Worm (Caenorhabditis elegans) whole organism, L4 larva: ENCODE results near the gene mmad-1.

Experiments used
- D1046.2 ChIP-seq: fragments of 200-800 bp; sonication (Bioruptor generic); IDR thresholded peaks from 2 replicates; pipeline ENCODE4 v1.3.6; 2022; ENCODE audit warnings: missing genetic modification characterization, missing compliant biosample characterization
- R02D3.7 ChIP-seq: fragments of 150-350 bp; sonication (generic microtip); optimal IDR thresholded peaks from 3 replicates; lab custom pipeline; 2014; ENCODE audit warnings: missing biosample characterization, missing genetic modification characterization
- T20F7.1 ChIP-seq: fragments of 200-800 bp; sonication (Bioruptor generic); optimal IDR thresholded peaks from 2 replicates; lab custom pipeline; 2018; ENCODE audit warnings: mild to moderate bottlenecking, missing genetic modification characterization, missing compliant biosample characterization
- Y105C5A.15 ChIP-seq: fragments of 200-800 bp; sonication (Bioruptor generic); IDR thresholded peaks from 2 replicates; pipeline ENCODE4 v1.3.6; 2022; ENCODE audit warnings: missing genetic modification characterization, missing compliant biosample characterization
- Y5F2A.4 ChIP-seq: fragments of 200-800 bp; sonication (Bioruptor generic); optimal IDR thresholded peaks from 2 replicates; lab custom pipeline; 2018; ENCODE audit warnings: mild to moderate bottlenecking, missing genetic modification characterization, missing compliant biosample characterization
- Y75B8A.6 ChIP-seq: fragments of 200-800 bp; sonication (Bioruptor generic); IDR thresholded peaks from 2 replicates; pipeline ENCODE4 v1.3.6; 2022; ENCODE audit warnings: missing genetic modification reagents, missing genetic modification characterization, missing compliant biosample characterization
- aha-1 ChIP-seq: fragments of 150-350 bp; peaks from one replicate; lab custom pipeline; 2014; ENCODE audit warnings: missing biosample characterization, missing genetic modification characterization
- aly-2 ChIP-seq: sonication (generic microtip); optimal IDR thresholded peaks from 2 replicates; lab custom pipeline; 2018; ENCODE audit warnings: missing biosample characterization, missing genetic modification characterization
- ama-1 ChIP-seq: fragments of 150-350 bp; optimal IDR thresholded peaks from 2 replicates; lab custom pipeline; 2014; ENCODE audit warnings: inconsistent platforms, mixed read lengths
- ceh-20 ChIP-seq: fragments of 200-800 bp; sonication (Bioruptor generic); IDR thresholded peaks from 2 replicates; pipeline ENCODE4 v1.3.6; 2022; ENCODE audit warnings: missing genetic modification reagents, missing genetic modification characterization, missing compliant biosample characterization
- ceh-62 ChIP-seq: sonication (generic microtip); optimal IDR thresholded peaks from 2 replicates; lab custom pipeline; 2017; ENCODE audit warnings: missing biosample characterization, missing genetic modification characterization
- cey-2 ChIP-seq: sonication (generic microtip); optimal IDR thresholded peaks from 3 replicates; lab custom pipeline; 2017; ENCODE audit warnings: missing genetic modification characterization, mild to moderate bottlenecking, missing compliant biosample characterization, antibody characterized with exemption, borderline replicate concordance; ENCODE audit not compliant: insufficient read depth
- ctbp-1 ChIP-seq: fragments of 200-800 bp; sonication (Bioruptor generic); IDR thresholded peaks from 2 replicates; pipeline ENCODE4 v1.3.6; 2022; ENCODE audit warnings: missing genetic modification reagents, missing genetic modification characterization, missing compliant biosample characterization
- daf-19 ChIP-seq: fragments of 200-800 bp; sonication (Bioruptor generic); conservative IDR thresholded peaks from 2 replicates; pipeline ENCODE4 v1.3.6; 2022; ENCODE audit warnings: missing genetic modification characterization, missing compliant biosample characterization
- dmd-9 ChIP-seq: fragments of 200-800 bp; sonication (Bioruptor generic); IDR thresholded peaks from 2 replicates; pipeline ENCODE4 v1.3.6; 2022; ENCODE audit warnings: missing genetic modification reagents, missing genetic modification characterization, missing compliant biosample characterization
- dpl-1 ChIP-seq: fragments of 150-350 bp; optimal IDR thresholded peaks from 2 replicates; lab custom pipeline; 2014; ENCODE audit warnings: missing biosample characterization, missing genetic modification reagents, missing genetic modification characterization
- duxl-1 ChIP-seq: sonication (generic microtip); optimal IDR thresholded peaks from 2 replicates; lab custom pipeline; 2016; ENCODE audit warnings: mild to moderate bottlenecking, missing genetic modification characterization, moderate library complexity, missing compliant biosample characterization; ENCODE audit not compliant: poor library complexity
- egl-43 ChIP-seq: fragments of 200-800 bp; sonication (Bioruptor generic); IDR thresholded peaks from 2 replicates; pipeline ENCODE4 v1.3.6; 2022; ENCODE audit warnings: missing genetic modification reagents, missing genetic modification characterization, missing compliant biosample characterization
- fkh-10 ChIP-seq: fragments of 150-350 bp; optimal IDR thresholded peaks from 2 replicates; lab custom pipeline; 2014; ENCODE audit warnings: missing biosample characterization, missing genetic modification reagents, missing genetic modification characterization
- hlh-11 ChIP-seq: fragments of 200-800 bp; sonication (Bioruptor generic); optimal IDR thresholded peaks from 2 replicates; lab custom pipeline; 2018; ENCODE audit warnings: mild to moderate bottlenecking, missing genetic modification characterization, missing compliant biosample characterization
- hlh-30 ChIP-seq: sonication (generic microtip); optimal IDR thresholded peaks from 2 replicates; lab custom pipeline; 2017; ENCODE audit warnings: antibody characterized with exemption, mild to moderate bottlenecking, missing genetic modification characterization, missing compliant biosample characterization; ENCODE audit not compliant: insufficient read depth
- lin-1 ChIP-seq: fragments of 200-800 bp; sonication (Bioruptor generic); IDR thresholded peaks from 2 replicates; pipeline ENCODE4 v1.3.6; 2022; ENCODE audit warnings: missing genetic modification reagents, missing genetic modification characterization, missing compliant biosample characterization
- lsy-2 ChIP-seq, 2 experiments: fragments of 150-350 bp in 1 of 2; sonication (generic microtip) in 1 of 2; optimal IDR thresholded peaks; 2 replicates each; lab custom pipeline; 2014 to 2017; ENCODE audit warnings: missing biosample characterization in 2 of 2, missing genetic modification characterization in 2 of 2
- madf-9 ChIP-seq: fragments of 200-800 bp; sonication (Bioruptor generic); conservative IDR thresholded peaks from 2 replicates; pipeline ENCODE4 v1.3.6; 2022; ENCODE audit warnings: missing genetic modification reagents, missing genetic modification characterization, missing compliant biosample characterization
- mdl-1 ChIP-seq, 2 experiments: fragments of 150-350 bp in 1 of 2; sonication (generic microtip) in 1 of 2; optimal IDR thresholded peaks; 2 replicates each; lab custom pipeline; 2014 to 2017; ENCODE audit warnings: missing biosample characterization in 2 of 2, missing genetic modification characterization in 2 of 2
- mdt-29 ChIP-seq: fragments of 200-800 bp; sonication (Bioruptor generic); IDR thresholded peaks from 2 replicates; pipeline ENCODE4 v1.3.6; 2022; ENCODE audit warnings: missing genetic modification reagents, missing genetic modification characterization, missing compliant biosample characterization
- mep-1 ChIP-seq: fragments of 150-350 bp; sonication (generic microtip); optimal IDR thresholded peaks from 3 replicates; lab custom pipeline; 2014; ENCODE audit warnings: missing biosample characterization, missing genetic modification characterization
- mxl-2 ChIP-seq: fragments of 200-800 bp; sonication (Bioruptor generic); conservative IDR thresholded peaks from 2 replicates; pipeline ENCODE4 v1.3.6; 2022; ENCODE audit warnings: missing genetic modification reagents, missing genetic modification characterization, missing compliant biosample characterization
- nhr-237 ChIP-seq: sonication (generic microtip); optimal IDR thresholded peaks from 2 replicates; lab custom pipeline; 2017; ENCODE audit warnings: missing biosample characterization, missing genetic modification characterization
- nhr-28 ChIP-seq: fragments of 150-350 bp; optimal IDR thresholded peaks from 2 replicates; lab custom pipeline; 2014; ENCODE audit warnings: missing biosample characterization, missing genetic modification characterization
- php-3 ChIP-seq: fragments of 200-800 bp; sonication (Bioruptor generic); IDR thresholded peaks from 2 replicates; pipeline ENCODE4 v1.3.6; 2022; ENCODE audit warnings: missing genetic modification reagents, missing genetic modification characterization, missing compliant biosample characterization
- snpc-4 ChIP-seq: fragments of 150-350 bp; optimal IDR thresholded peaks from 2 replicates; lab custom pipeline; 2014; ENCODE audit warnings: missing biosample characterization, missing genetic modification characterization
- spr-3 ChIP-seq: fragments of 200-800 bp; sonication (Bioruptor generic); optimal IDR thresholded peaks from 2 replicates; lab custom pipeline; 2018; ENCODE audit warnings: mild to moderate bottlenecking, missing genetic modification characterization, missing compliant biosample characterization
- tra-1 ChIP-seq: fragments of 200-800 bp; sonication (Bioruptor generic); IDR thresholded peaks from 2 replicates; pipeline ENCODE4 v1.3.6; 2022; ENCODE audit warnings: missing genetic modification reagents, missing genetic modification characterization, missing compliant biosample characterization
- unc-130 ChIP-seq: sonication (generic microtip); optimal IDR thresholded peaks from 2 replicates; lab custom pipeline; 2016; ENCODE audit warnings: missing genetic modification reagents, missing genetic modification characterization, missing compliant biosample characterization
- unc-39 ChIP-seq: sonication (generic microtip); optimal IDR thresholded peaks from 2 replicates; lab custom pipeline; 2017; ENCODE audit warnings: missing biosample characterization, missing genetic modification characterization
- unc-62 ChIP-seq, 3 experiments: fragments of 150-350 bp in 1 of 3; sonication (generic microtip); optimal IDR thresholded peaks in 2 of 3; peaks in 1 of 3; 1 replicate in 1 of 3; 2 replicates in 2 of 3; lab custom pipeline; 2014 to 2017; ENCODE audit warnings: missing biosample characterization in 3 of 3, missing genetic modification characterization in 3 of 3, missing genetic modification reagents in 3 of 3, missing genotype in 1 of 3
- zip-2 ChIP-seq: fragments of 150-350 bp; optimal IDR thresholded peaks from 2 replicates; lab custom pipeline; 2014; ENCODE audit warnings: missing biosample characterization, missing genetic modification characterization

The mmad-1 gene

ce11 chrIII:13563000-13563522 is 14.3 kb upstream of the mmad-1 start, which contains the start of gene T05D4.2:
TSS of gene T05D4.2 (minus strand) at chrIII:13563082.
- TF ChIP-seq unc-39 (tag; lab: Kevin White, UChicago), result no peak
- TF ChIP-seq mep-1 (tag; lab: Kevin White, UChicago), result peak; percentile 8
- TF ChIP-seq ctbp-1 (GFP tag; lab: Robert Waterston, UW), result 0 out of 2 replicates have a peak, but pooled peaks have one; percentile 39
- TF ChIP-seq daf-19 (GFP tag; lab: Robert Waterston, UW), result 0 out of 2 replicates have a peak, but pooled peaks have one; percentile 49
- peak in 1 of 2 experiments; percentile 59 for TF ChIP-seq lsy-2 (tag; optimal IDR thresholded peaks at IDR 0.05; lab: Kevin White, UChicago)
- TF ChIP-seq D1046.2 (GFP tag; lab: Robert Waterston, UW), result 0 out of 2 replicates have a peak, but pooled peaks have one; percentile 23
- peak; percentile 57 for TF ChIP-seq ama-1 (lab: Kevin White, UChicago)
- TF ChIP-seq mxl-2, result no peak
- peak in 1 of 2 experiments; percentile 97 for TF ChIP-seq unc-62 (GFP tag; optimal IDR thresholded peaks at IDR 0.05 in 1 of 2; lab: Kevin White, UChicago)
- no peak for TF ChIP-seq unc-62 (tag; optimal IDR thresholded peaks at IDR 0.05; lab: Kevin White, UChicago)
- TF ChIP-seq cey-2, result no peak
- TF ChIP-seq hlh-11 (tag; lab: Kevin White, UChicago), result peak; percentile 11

- TF ChIP-seq lsy-2 (tag; optimal IDR thresholded peaks at IDR 0.05; lab: Kevin White, UChicago) (no peak), aha-1 (peak; percentile 2), T20F7.1 (GFP tag; lab: Kevin White, UChicago) (no peak), cey-2 (no peak)
Measured at ce11 chrIII:13561233-13561632, 12.4 kb upstream of the mmad-1 start.

- TF ChIP-seq lin-1 (GFP tag; lab: Robert Waterston, UW) (no peak), fkh-10 (GFP tag; lab: Kevin White, UChicago) (no peak), aha-1 (no peak), egl-43 (GFP tag; lab: Robert Waterston, UW) (no peak), mdl-1 (tag; optimal IDR thresholded peaks at IDR 0.05; lab: Kevin White, UChicago) (no peak), Y105C5A.15 (GFP tag; lab: Robert Waterston, UW) (no peak), nhr-237 (tag; lab: Kevin White, UChicago) (no peak)
Measured at ce11 chrIII:13560715-13561114, 11.9 kb upstream of the mmad-1 start.

- TF ChIP-seq nhr-28 (tag; lab: Kevin White, UChicago) (peak; percentile 10), spr-3 (GFP tag; lab: Kevin White, UChicago) (no peak), hlh-11 (tag; lab: Kevin White, UChicago) (peak; percentile 10), php-3 (GFP tag; lab: Robert Waterston, UW) (no peak), aha-1 (peak; percentile 84), hlh-30 (tag; lab: Kevin White, UChicago) (peak; percentile 39), lsy-2 (tag; optimal IDR thresholded peaks at IDR 0.05; lab: Kevin White, UChicago) (no peak), madf-9 (GFP tag; lab: Robert Waterston, UW) (no peak), dpl-1 (GFP tag; lab: Kevin White, UChicago) (no peak), Y5F2A.4 (GFP tag; lab: Kevin White, UChicago) (no peak), mxl-2 (no peak), unc-130 (no peak), ceh-62 (tag; lab: Kevin White, UChicago) (no peak), Y75B8A.6 (GFP tag; lab: Robert Waterston, UW) (no peak), mdt-29 (GFP tag; lab: Robert Waterston, UW) (0 out of 2 replicates have a peak, but pooled peaks have one; percentile 8)
Measured at ce11 chrIII:13556039-13556438, 7.2 kb upstream of the mmad-1 start.

- TF ChIP-seq aly-2 (no peak), unc-39 (tag; lab: Kevin White, UChicago) (no peak), lin-1 (GFP tag; lab: Robert Waterston, UW) (no peak), snpc-4 (tag; lab: Kevin White, UChicago) (no peak), tra-1 (GFP tag; lab: Robert Waterston, UW) (no peak), duxl-1 (tag; lab: Kevin White, UChicago) (no peak), ceh-20 (GFP tag; lab: Robert Waterston, UW) (no peak), mdl-1 (tag; optimal IDR thresholded peaks at IDR 0.05; lab: Kevin White, UChicago) (no peak), zip-2 (tag; lab: Kevin White, UChicago) (no peak), R02D3.7 (tag; lab: Kevin White, UChicago) (no peak), D1046.2 (GFP tag; lab: Robert Waterston, UW) (no peak), hlh-30 (tag; lab: Kevin White, UChicago) (no peak), dmd-9 (no peak)
Measured at ce11 chrIII:13555234-13555633, 6.4 kb upstream of the mmad-1 start, which contains the start of gene scav-2. TSS of gene scav-2 (minus strand) at chrIII:13555334.
